Fruit fly (Drosophila melanogaster) S2 (cell line): ENCODE data around the gene TBC1D16.
A peak's percentile ranks its signal among the peaks of the same experiment; 100 is the strongest.

Experiments
- CG8478 ChIP-seq: fragments of >200 bp; optimal IDR thresholded peaks from 2 replicates; lab custom pipeline; 2018
- CTCF ChIP-seq, 2 experiments: fragments of >200 bp; optimal IDR thresholded peaks; 2 replicates each; lab custom pipeline; 2018

TBC1D16 gene

DNA sequence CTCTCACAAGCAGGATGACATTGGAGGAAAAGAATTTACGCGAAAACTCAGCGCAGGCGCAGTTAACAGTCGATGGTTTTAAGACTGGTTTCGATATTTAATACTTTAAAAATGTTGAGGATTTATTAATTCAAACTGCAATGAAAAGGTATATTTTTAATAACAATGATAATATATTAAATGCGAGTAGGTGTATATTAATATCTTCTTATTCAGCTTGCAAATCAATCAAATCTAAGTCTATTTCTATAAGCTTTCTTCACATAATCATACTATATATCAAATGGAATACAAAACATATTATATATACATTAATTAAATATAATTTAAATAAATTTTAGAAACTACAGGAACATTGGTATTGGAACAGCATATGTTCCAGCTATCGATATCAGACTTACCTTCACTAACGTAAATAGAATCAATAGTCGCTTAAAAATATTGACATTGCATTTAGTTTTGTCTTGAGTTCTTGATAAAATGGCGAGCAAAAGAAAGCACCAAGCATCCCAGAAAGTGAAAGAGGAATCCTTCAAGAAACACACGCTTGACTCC, at the start of gene TBC1D16, which contains the start of gene holn1:
TSS of gene TBC1D16 (minus strand) at position 51 of the 555 bp plus-strand sequence.
TSS of gene holn1 (plus strand) at position 390 of the 555 bp plus-strand sequence.
- TF ChIP-seq CTCF (optimal IDR thresholded peaks at IDR 0.05; lab: Kevin White, UChicago) (no peak), CG8478 (lab: Kevin White, UChicago) (no peak)

DNA sequence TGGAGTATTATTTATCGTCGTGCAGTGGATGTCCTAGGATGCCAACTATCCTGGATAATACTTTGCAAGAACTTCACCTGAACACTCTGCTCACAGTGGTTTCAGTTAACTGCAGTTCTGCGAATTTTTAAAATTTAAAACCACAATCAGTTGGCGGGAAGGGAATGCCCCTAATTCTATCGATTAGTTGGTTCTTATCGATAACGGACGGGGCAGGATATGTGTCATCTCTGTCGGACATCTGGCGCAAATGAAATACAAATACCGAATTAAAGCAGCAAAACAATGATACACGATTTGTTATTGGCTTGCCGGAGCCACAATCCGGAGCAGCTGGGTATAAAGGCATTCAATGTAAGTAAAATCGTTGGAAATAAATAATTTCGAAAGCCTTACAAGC, 47.6 kb upstream of the TBC1D16 start, which contains the start of gene Grip75:
TSS of gene Grip75 (plus strand) at position 223 of the 400 bp plus-strand sequence.
- TF ChIP-seq CTCF (optimal IDR thresholded peaks at IDR 0.05; lab: Kevin White, UChicago) (no peak), CG8478 (lab: Kevin White, UChicago) (no peak)

DNA sequence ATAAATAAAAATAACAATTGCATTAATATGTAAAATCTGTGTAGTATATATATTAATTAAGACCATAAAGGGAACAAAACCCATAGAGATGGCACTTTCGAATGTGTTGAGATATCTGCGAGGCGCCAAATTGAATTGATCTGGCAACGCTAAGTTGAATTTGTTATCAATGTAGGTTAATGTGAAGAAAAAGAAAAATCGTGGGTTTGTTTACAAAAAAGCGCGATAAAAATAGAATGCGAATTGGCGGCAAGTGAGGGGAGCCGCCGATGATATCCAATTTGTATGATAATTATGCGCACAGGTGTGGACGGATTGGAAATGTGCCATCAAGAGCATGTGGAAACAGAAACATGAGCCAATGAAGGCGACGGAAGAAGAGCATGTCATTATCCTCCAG, 44.4 kb upstream of the TBC1D16 start:
- TF ChIP-seq CTCF (optimal IDR thresholded peaks at IDR 0.05; lab: Kevin White, UChicago): no peak
- TF ChIP-seq CG8478 (lab: Kevin White, UChicago): no peak

DNA sequence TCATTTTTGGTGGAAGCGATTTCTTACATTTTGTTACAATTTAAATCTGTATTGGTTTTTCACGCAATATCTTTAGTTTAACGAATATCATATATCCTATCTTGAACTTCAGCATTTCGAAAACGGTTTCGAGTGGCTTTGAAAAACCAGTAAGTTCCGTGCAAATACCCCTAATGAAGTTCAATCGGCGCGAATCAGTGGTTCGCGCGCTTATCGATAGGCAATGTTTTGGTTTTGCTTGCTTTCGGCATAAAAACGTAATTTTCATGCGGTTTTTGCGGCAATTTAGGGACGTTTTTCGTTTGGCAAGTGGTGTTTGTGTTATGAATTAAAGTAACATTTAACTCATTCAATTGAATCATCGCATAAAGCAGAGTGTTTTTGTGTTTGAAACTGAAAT, 41.4 kb upstream of the TBC1D16 start, which contains the start of gene RluA-2:
TSS of gene RluA-2 (plus strand) at position 195 of the 400 bp plus-strand sequence.
- TF ChIP-seq CTCF (optimal IDR thresholded peaks at IDR 0.05; lab: Kevin White, UChicago): no peak

DNA sequence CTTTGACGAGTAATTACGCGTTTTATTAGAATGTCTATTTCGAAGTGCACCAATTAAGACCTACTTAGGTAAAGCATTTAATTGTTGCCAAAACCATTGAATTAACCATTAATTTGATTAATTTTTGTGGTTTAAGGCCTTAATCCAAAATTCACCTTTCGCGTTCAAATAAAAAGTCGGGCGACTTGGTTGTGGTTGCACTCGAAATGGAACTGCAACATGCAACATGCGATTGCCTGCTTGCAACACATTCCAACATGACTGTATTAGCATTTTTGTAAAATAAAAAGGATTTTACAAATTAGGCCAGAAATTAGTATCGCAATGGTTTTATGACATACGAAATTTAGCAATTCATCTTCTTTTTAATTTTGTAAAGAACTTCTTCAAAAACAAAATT, 39.4 kb upstream of the TBC1D16 start:
- TF ChIP-seq CTCF (optimal IDR thresholded peaks at IDR 0.05; lab: Kevin White, UChicago) (no peak), CG8478 (lab: Kevin White, UChicago) (no peak)

DNA sequence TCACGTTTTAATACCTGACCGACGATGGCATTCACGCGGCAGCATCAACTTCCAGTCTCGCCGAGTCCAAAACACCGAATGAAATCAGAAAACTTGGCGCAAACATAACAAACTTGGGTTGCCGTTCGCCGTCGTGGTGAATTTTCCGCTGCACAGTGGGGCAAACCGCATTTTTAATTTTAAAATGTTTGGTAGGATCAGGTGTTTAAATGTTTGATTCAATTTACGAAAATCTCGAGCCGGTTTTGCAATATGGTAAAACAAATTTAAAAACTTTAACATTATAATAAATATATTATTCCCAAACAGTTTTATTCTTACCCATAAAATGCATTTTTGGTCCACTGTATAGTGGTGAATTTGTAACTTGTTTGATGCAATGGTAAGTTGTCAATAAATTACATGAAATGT, 38.8 kb upstream of the TBC1D16 start, which contains the start of gene RluA-1:
TSS of gene RluA-1 (minus strand) at position 82 of the 411 bp plus-strand sequence.
- TF ChIP-seq CG8478 (lab: Kevin White, UChicago): no peak
- no peak for TF ChIP-seq CTCF (optimal IDR thresholded peaks at IDR 0.05; lab: Kevin White, UChicago)

DNA sequence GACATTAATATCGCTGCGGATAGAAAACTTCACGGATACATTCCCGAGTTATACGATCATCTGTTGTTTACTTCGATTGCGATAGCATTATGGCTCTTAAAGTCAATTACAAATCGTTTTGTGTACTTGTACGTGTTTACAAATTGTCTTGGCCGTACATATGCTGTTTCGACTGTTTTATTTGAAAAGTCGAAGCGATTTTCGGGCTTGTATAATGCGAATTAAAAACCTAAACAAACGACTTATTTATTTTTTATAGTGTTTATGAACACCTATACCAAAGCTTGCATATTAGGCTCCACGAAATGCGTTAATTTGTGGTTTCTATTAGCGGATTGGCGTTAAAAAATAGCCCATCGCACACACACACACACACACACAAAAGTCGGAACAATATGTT, 36.8 kb upstream of the TBC1D16 start:
- no peak for TF ChIP-seq CTCF (optimal IDR thresholded peaks at IDR 0.05; lab: Kevin White, UChicago)

DNA sequence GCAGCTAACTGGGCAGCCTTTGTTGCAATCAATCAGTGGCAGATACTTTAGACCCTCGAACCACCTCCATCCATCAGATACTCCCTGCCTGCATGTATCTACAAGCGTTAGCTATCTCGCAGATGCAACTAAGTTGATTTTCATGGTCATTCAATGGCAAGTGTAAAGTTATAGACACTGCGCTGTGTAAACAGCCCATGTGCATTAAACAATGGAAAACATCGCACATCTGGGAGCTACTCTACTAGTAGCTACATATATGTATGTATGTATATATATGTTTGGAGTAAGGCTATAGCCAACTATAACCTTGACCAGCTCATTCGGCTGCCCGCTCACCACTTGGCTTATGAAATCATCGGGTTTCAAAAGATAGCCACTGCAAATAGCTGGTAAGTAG, 34.8 kb upstream of the TBC1D16 start:
- no peak for TF ChIP-seq CG8478 (lab: Kevin White, UChicago)
- no peak for TF ChIP-seq CTCF (optimal IDR thresholded peaks at IDR 0.05; lab: Kevin White, UChicago)

DNA sequence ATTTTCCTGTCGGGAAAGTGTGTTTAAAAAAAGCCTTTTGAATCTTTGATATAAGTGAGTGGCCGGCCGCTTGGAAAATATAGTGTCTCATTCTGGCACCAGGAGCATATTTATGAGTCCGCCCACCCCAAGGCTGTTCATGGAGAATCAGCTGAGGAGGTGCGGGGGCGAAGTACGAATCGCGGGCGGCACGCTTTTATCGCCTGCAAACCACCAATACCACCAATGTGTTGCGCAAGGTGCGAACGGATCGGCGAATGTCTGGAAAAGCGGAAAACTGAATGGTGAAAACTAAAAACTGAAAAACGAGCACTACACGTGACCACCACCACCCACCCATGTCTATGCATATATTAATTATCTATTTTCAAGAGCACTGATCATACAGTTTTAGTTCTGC, 33.5 kb upstream of the TBC1D16 start:
- no peak for TF ChIP-seq CTCF (optimal IDR thresholded peaks at IDR 0.05; lab: Kevin White, UChicago)
- TF ChIP-seq CG8478 (lab: Kevin White, UChicago): no peak

DNA sequence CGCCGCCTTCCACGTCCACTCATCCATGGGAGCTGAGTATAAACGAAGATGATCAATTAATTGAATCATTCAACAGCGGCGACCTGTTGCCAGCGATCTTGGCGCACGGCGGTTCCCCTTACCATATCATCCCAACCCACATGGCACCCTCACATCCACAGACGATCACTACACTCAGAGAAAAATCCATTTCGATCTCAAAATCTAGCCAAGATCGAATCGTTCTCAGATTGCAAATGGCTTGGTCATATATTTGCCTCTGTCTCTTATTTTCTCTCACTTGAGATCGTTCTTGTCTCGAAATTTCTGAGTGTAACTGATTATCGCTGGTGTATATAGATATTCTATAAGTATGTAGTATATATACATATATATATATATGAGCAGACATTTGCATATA, 32.9 kb upstream of the TBC1D16 start:
- no peak for TF ChIP-seq CG8478 (lab: Kevin White, UChicago)
- TF ChIP-seq CTCF (optimal IDR thresholded peaks at IDR 0.05; lab: Kevin White, UChicago): no peak

DNA sequence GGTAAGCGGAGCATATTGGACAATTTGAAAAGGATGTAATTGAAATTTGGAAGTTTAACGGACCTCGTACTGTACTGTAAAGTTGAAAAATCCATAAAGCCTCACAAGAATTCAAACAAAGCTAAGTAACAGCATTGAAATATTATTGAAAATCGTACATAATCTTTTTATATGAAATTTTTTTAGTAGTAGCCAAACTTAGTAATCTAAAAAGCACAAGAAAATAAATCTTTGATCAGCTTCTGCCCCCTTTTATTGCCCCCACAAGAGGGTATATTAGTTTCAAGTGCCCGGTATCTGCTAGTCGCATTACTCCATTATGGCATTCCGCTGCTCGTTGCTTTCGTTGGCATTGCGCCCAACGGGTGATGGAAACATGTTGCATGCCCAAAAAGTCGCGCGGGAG, 31.4 kb upstream of the TBC1D16 start:
- TF ChIP-seq CG8478 (lab: Kevin White, UChicago): no peak
- TF ChIP-seq CTCF (optimal IDR thresholded peaks at IDR 0.05; lab: Kevin White, UChicago): no peak

DNA sequence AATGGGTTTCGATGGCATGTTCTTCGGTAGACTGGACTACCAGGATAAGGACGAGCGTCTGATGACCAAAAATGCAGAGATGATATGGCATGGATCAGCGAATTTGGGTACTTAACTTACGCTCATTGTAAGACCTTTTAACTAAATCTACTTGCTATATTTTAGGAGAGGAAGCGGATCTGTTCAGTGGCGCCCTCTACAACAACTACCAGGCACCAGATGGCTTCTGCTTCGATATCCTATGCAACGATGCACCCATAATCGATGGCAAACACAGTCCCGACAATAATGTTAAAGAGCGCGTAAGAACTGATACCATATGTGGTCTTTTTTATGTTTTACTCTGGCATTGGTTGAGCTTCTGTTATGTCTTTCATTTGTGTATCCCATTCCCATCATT, 23.5 kb upstream of the TBC1D16 start:
- TF ChIP-seq CTCF (optimal IDR thresholded peaks at IDR 0.05; lab: Kevin White, UChicago) (peak; percentile 81 to 83), CG8478 (lab: Kevin White, UChicago) (no peak)

DNA sequence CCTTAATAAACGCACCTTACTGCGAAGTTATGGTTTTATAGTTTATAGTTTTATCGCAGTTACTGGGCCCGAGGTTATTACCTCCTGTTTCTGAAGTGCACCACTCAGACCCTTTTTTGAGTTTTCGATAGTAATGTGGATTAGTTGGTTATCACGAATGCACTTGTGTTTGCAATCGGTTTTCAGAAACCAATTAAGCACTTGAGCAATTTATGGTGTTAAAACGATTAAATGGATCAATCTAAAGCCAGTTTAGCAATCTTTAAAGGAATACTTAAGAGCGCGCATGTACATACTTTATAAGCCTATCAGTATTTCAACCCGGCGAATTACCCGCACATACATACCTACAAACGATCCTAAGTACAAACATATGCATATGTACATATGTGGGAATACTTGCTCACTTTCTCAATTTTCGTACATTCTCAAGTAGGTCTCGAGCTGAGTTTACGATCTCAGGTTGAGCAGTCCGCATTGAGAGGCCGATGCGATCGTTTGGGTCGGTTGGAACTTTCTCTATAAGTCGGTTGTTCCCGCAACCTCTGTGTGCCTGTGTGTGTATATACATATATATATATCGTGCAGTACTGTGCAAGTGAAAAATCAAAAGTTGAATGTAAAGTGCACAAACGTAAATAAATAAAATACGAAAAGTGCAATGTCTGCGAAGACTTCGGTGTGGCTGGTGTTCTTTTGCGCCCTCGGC, 21.9 kb upstream of the TBC1D16 start, which contains the start of the genes LManI and LManII:
TSS of gene LManI (minus strand) at position 51 of the 709 bp plus-strand sequence.
TSS of gene LManII (plus strand) at position 468 of the 709 bp plus-strand sequence.
- TF ChIP-seq CTCF (optimal IDR thresholded peaks at IDR 0.05; lab: Kevin White, UChicago) (no peak), CG8478 (lab: Kevin White, UChicago) (no peak)

DNA sequence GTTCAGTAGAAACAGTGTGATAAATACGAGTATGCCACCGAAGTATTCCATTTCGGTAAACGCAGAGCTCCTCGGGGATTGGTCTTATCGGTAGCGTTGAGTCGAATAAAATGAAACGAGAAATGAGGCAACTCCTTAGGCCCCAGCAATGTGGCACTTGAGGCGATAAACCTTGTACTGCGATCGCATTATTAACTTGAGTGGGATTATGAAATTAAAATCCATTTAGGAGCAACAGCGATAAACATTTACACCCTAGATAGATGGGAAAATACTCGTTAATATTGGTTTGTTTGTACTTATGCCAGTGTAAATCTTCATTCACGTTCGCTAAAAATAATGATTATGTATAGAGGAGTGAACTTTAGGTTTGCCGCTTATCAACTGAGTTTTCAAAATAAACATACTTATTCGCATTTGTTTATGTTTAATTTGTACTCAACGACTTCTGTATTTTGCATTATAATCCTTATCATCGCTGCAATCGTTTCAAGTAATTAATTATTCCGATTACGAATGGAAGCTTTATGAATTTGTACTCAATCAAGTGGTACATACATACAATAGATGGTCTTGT, 20.6 kb upstream of the TBC1D16 start:
- no peak for TF ChIP-seq CTCF (optimal IDR thresholded peaks at IDR 0.05; lab: Kevin White, UChicago)
- no peak for TF ChIP-seq CG8478 (lab: Kevin White, UChicago)

DNA sequence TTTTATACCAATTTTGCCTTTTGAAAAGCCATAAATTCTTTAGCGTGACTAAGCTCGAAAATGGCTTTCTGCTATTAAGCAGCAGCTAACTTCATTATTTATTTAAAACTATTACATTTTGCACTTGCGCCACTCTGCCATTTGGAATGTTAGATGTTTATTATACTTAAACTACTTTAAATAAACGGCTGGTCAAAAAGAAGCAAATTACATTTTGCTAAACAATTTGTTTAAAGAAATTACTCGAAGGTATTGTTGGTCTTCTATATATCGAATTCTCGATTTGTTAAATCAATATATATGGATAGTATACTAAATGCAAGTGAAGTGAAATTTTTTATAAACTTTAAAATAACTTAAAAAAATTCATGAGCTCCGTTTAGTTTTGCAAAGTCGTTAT, 16.8 kb upstream of the TBC1D16 start, which contains the start of gene ppk10:
TSS of gene ppk10 (minus strand) at position 101 of the 400 bp plus-strand sequence.
- TF ChIP-seq CG8478 (lab: Kevin White, UChicago): no peak
